Fruit fly (Drosophila melanogaster) whole organism, wandering third instar larva: ENCODE data around the gene bchs.

ENCODE experiments used
- Abd-B ChIP-seq: fragments of >200 bp; optimal IDR thresholded peaks from 2 replicates; lab custom pipeline; 2017; ENCODE audit warnings: missing biosample characterization, missing genetic modification characterization
- CG32264 ChIP-seq: fragments of 200-800 bp; sonication (Bioruptor generic); optimal IDR thresholded peaks from 2 replicates; lab custom pipeline; 2016; ENCODE audit warnings: missing biosample characterization, missing genetic modification characterization
- CG9705 ChIP-seq: fragments of 200-800 bp; sonication (Bioruptor generic); optimal IDR thresholded peaks from 2 replicates; lab custom pipeline; 2018; ENCODE audit warnings: missing biosample characterization, mild to moderate bottlenecking, missing genetic modification characterization
- CrebA ChIP-seq: fragments of 200-800 bp; sonication (Bioruptor generic); optimal IDR thresholded peaks from 2 replicates; lab custom pipeline; 2016; ENCODE audit warnings: missing biosample characterization, mild to moderate bottlenecking, missing genetic modification characterization, borderline replicate concordance
- Dfd ChIP-seq: fragments of >200 bp; optimal IDR thresholded peaks from 2 replicates; lab custom pipeline; 2017; ENCODE audit warnings: missing biosample characterization, missing genetic modification characterization
- Dif ChIP-seq: fragments of 200-275, 200-300 bp; sonication (Bioruptor generic); optimal IDR thresholded peaks from 2 replicates; lab custom pipeline; 2018; ENCODE audit warnings: missing biosample characterization, missing genetic modification characterization; ENCODE audit not compliant: partially characterized antibody
- GATAd ChIP-seq: sonication (Bioruptor generic); optimal IDR thresholded peaks from 2 replicates; lab custom pipeline; 2016; ENCODE audit warnings: missing biosample characterization, missing genetic modification characterization
- HLH106 ChIP-seq: fragments of 200-800 bp; optimal IDR thresholded peaks from 3 replicates; lab custom pipeline; 2019; ENCODE audit warnings: missing biosample characterization, mild to moderate bottlenecking, missing genetic modification characterization, moderate library complexity
- Hnf4 ChIP-seq: fragments of 200-800 bp; sonication (Bioruptor generic); optimal IDR thresholded peaks from 2 replicates; lab custom pipeline; 2016; ENCODE audit warnings: missing biosample characterization, mild to moderate bottlenecking, missing genetic modification characterization
- Hr78 ChIP-seq: fragments of >200 bp; optimal IDR thresholded peaks from 2 replicates; lab custom pipeline; 2017; ENCODE audit warnings: missing biosample characterization, missing genetic modification characterization
- Hr83 ChIP-seq: fragments of 200-300 bp; sonication (Bioruptor generic); optimal IDR thresholded peaks from 2 replicates; lab custom pipeline; 2016; ENCODE audit warnings: missing biosample characterization, mild to moderate bottlenecking, missing genetic modification characterization, moderate library complexity; ENCODE audit not compliant: poor library complexity, severe bottlenecking
- Jra ChIP-seq: sonication (Bioruptor generic); optimal IDR thresholded peaks from 2 replicates; lab custom pipeline; 2016; ENCODE audit warnings: missing biosample characterization, missing genetic modification characterization
- Mio ChIP-seq: sonication (Bioruptor generic); optimal IDR thresholded peaks from 2 replicates; lab custom pipeline; 2016; ENCODE audit warnings: missing biosample characterization, missing genetic modification characterization
- N ChIP-seq: fragments of >200 bp; optimal IDR thresholded peaks from 2 replicates; lab custom pipeline; 2018; ENCODE audit warnings: missing biosample characterization, missing external identifiers, missing genetic modification characterization
- OdsH ChIP-seq: fragments of 200-800 bp; sonication (Bioruptor generic); optimal IDR thresholded peaks from 2 replicates; lab custom pipeline; 2016; ENCODE audit warnings: missing biosample characterization, mild to moderate bottlenecking, missing genetic modification characterization
- Rel ChIP-seq, 2 experiments: fragments of 200-800 bp; sonication (Bioruptor generic) in 1 of 2; optimal IDR thresholded peaks; 2 replicates in 1 of 2; 3 replicates in 1 of 2; lab custom pipeline; 2016 to 2019; ENCODE audit warnings: mild to moderate bottlenecking in 2 of 2, missing biosample characterization in 2 of 2, missing genetic modification characterization in 2 of 2, moderate library complexity in 1 of 2
- Sp1 ChIP-seq: fragments of 200-800 bp; sonication (Bioruptor generic); optimal IDR thresholded peaks from 3 replicates; lab custom pipeline; 2019; ENCODE audit warnings: missing biosample characterization, mild to moderate bottlenecking, missing genetic modification characterization, moderate library complexity
- Vsx2 ChIP-seq: fragments of 200-300, 225-300 bp; sonication (Bioruptor generic); optimal IDR thresholded peaks from 2 replicates; lab custom pipeline; 2018; ENCODE audit warnings: missing biosample characterization, missing genetic modification characterization; ENCODE audit not compliant: partially characterized antibody
- br ChIP-seq: fragments of 200-800 bp; sonication (Bioruptor generic); optimal IDR thresholded peaks from 2 replicates; lab custom pipeline; 2016; ENCODE audit warnings: missing biosample characterization, missing genetic modification characterization
- brk ChIP-seq: fragments of 200-800 bp; sonication (Bioruptor generic); optimal IDR thresholded peaks from 2 replicates; lab custom pipeline; 2016; ENCODE audit warnings: missing biosample characterization, mild to moderate bottlenecking, missing genetic modification characterization
- dl ChIP-seq, 2 experiments: fragments of 175-275, 200-275 bp in 1 of 2; fragments of 200-275 bp in 1 of 2; sonication (Bioruptor generic); optimal IDR thresholded peaks; lab custom pipeline; 2018; ENCODE audit warnings: mild to moderate bottlenecking in 2 of 2, missing biosample characterization in 2 of 2, missing genetic modification characterization in 2 of 2, moderate library complexity in 2 of 2; ENCODE audit not compliant: partially characterized antibody in 2 of 2, insufficient read depth in 1 of 2
- dmrt93B ChIP-seq: fragments of 200-800 bp; sonication (Bioruptor generic); optimal IDR thresholded peaks from 2 replicates; lab custom pipeline; 2018; ENCODE audit warnings: missing biosample characterization, mild to moderate bottlenecking, missing genetic modification characterization
- dsf ChIP-seq: sonication (Bioruptor generic); optimal IDR thresholded peaks from 2 replicates; lab custom pipeline; 2016; ENCODE audit warnings: missing biosample characterization, missing genetic modification characterization, borderline replicate concordance
- foxo ChIP-seq, 2 experiments: fragments of 200-800 bp; sonication (Bioruptor generic); optimal IDR thresholded peaks; 2 replicates in 1 of 2; 3 replicates in 1 of 2; lab custom pipeline; 2016 to 2017; ENCODE audit warnings: missing biosample characterization in 2 of 2, missing genetic modification characterization in 2 of 2
- fru ChIP-seq: fragments of 200-800 bp; sonication (Bioruptor generic); optimal IDR thresholded peaks from 3 replicates; lab custom pipeline; 2016; ENCODE audit warnings: missing biosample characterization, mild to moderate bottlenecking, missing genetic modification characterization
- h ChIP-seq: fragments of 200-800 bp; sonication (Bioruptor generic); optimal IDR thresholded peaks from 3 replicates; lab custom pipeline; 2016; ENCODE audit warnings: missing biosample characterization, mild to moderate bottlenecking, missing genetic modification characterization
- jim ChIP-seq: fragments of 175-275, 200-325 bp; sonication (Bioruptor generic); optimal IDR thresholded peaks from 2 replicates; lab custom pipeline; 2016; ENCODE audit warnings: missing biosample characterization, mild to moderate bottlenecking, missing genetic modification characterization
- pan ChIP-seq: fragments of >200 bp; optimal IDR thresholded peaks from 2 replicates; lab custom pipeline; 2017
- psq ChIP-seq: fragments of 200-800 bp; sonication (Bioruptor generic); optimal IDR thresholded peaks from 3 replicates; lab custom pipeline; 2017; ENCODE audit warnings: missing biosample characterization, mild to moderate bottlenecking, missing genetic modification characterization, moderate library complexity
- rgr ChIP-seq: fragments of 200-800 bp; sonication (Bioruptor generic); optimal IDR thresholded peaks from 3 replicates; lab custom pipeline; 2016; ENCODE audit warnings: missing biosample characterization, mild to moderate bottlenecking, missing genetic modification characterization
- sage ChIP-seq: fragments of 200-800 bp; sonication (Bioruptor generic); optimal IDR thresholded peaks from 2 replicates; lab custom pipeline; 2016; ENCODE audit warnings: missing biosample characterization, mild to moderate bottlenecking, missing genetic modification characterization
- sv ChIP-seq: fragments of 200-800 bp; sonication (Bioruptor generic); optimal IDR thresholded peaks from 3 replicates; lab custom pipeline; 2016; ENCODE audit warnings: missing biosample characterization, missing genetic modification characterization
- tai ChIP-seq: sonication (Bioruptor generic); optimal IDR thresholded peaks from 2 replicates; lab custom pipeline; 2016; ENCODE audit warnings: missing biosample characterization, missing genetic modification characterization
- usp ChIP-seq: fragments of >200 bp; optimal IDR thresholded peaks from 2 replicates; lab custom pipeline; 2017; ENCODE audit warnings: missing biosample characterization, missing genetic modification characterization
- woc ChIP-seq: sonication (Bioruptor generic); optimal IDR thresholded peaks from 2 replicates; lab custom pipeline; 2016; ENCODE audit warnings: missing biosample characterization, mild to moderate bottlenecking, missing genetic modification characterization

bchs gene

DNA sequence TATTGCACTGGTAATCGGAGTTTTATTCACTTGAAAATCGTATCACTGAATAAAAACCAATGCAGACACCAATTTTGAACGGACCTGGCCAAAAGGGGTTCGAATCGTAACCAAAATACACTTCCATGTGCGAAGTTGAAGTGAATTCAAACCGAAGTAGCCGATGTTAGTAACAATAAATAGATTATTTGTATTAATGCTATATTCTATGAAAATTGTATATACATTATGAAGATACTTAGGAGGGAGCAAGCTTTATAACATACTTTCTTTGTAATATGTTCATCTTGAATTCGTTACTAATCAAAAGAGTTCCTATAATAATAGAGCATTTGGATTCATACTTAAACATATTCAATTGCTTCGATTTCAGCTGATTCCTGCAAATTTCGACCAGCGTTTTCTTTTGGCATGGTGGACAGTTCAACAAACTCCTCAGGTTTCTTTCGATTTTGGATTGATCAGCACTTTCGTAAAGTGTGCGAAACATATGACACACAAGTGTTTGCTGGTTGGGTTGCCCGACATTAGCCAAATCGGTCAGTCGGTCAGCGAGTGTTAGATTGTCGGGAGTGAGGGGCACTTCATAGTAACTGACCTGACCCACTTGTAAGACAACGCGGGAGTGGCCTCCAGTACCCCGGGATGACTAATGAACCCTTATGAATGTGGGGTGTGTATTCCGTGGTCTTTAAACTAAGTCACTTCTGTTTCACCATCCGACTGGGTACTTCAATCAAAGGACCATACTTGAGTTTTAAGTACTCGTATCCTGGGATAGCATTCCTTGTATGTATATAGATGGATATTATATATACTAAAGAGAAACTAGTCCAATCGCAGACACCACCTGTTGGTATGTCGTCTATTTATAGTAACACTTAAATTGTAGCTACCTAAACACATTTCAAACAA is 61.0 kb downstream of the bchs start, which contains the start of the genes CG13992 and Ucp4C:
CG13992 (minus strand) TSS at position 51 of the 915 bp plus-strand sequence.
Ucp4C (plus strand) TSS at position 865 of the 915 bp plus-strand sequence.
- TF ChIP-seq sage (GFP tag; lab: Kevin White, UChicago) (no peak), br (no peak), rgr (GFP tag; lab: Kevin White, UChicago) (no peak), Rel (GFP tag; optimal IDR thresholded peaks at IDR 0.05; lab: Kevin White, UChicago) (no peak), Rel (tag; optimal IDR thresholded peaks at IDR 0.05; lab: Kevin White, UChicago) (no peak), CrebA (GFP tag; lab: Kevin White, UChicago) (no peak), h (GFP tag; lab: Kevin White, UChicago) (no peak), Dfd (no peak), CG32264 (GFP tag; lab: Kevin White, UChicago) (no peak), brk (GFP tag; lab: Kevin White, UChicago) (no peak), fru (GFP tag; lab: Kevin White, UChicago) (no peak), GATAd (GFP tag; lab: Kevin White, UChicago) (no peak), HLH106 (tag; lab: Kevin White, UChicago) (no peak), jim (no peak), dsf (no peak), usp (no peak), pan (lab: Kevin White, UChicago) (no peak), Hnf4 (no peak), Abd-B (GFP tag; lab: Kevin White, UChicago) (no peak), OdsH (GFP tag; lab: Kevin White, UChicago) (no peak), Hr83 (GFP tag; lab: Kevin White, UChicago) (no peak)

DNA sequence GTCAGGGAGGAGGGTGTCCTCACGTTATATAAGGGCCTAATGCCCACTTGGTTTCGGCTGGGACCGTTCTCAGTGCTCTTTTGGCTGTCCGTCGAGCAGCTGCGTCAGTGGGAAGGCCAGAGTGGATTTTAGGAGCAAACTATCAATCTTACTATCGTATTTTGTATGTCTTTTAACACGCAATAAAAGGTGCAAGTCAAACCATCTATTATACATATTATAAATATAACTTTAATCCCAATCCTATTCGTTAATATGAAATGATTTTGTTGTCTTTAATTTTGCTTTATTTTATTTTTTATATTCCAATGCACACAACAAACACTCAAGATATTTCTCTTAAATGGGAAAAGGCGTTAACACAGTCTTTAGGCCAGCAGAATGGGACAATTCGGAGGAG is 62.6 kb downstream of the bchs start, which contains the start of gene Ucp4B:
Ucp4B (plus strand) TSS at position 301 of the 400 bp plus-strand sequence.
- no peak for TF ChIP-seq Abd-B (GFP tag; lab: Kevin White, UChicago)
- TF ChIP-seq sage (GFP tag; lab: Kevin White, UChicago), result no peak
- no peak for TF ChIP-seq woc (GFP tag; lab: Kevin White, UChicago)
- TF ChIP-seq dmrt93B (GFP tag; lab: Kevin White, UChicago), result no peak
- no peak for TF ChIP-seq Mio (GFP tag; lab: Kevin White, UChicago)
- TF ChIP-seq Hr78 (GFP tag; lab: Kevin White, UChicago), result no peak
- no peak for TF ChIP-seq h (GFP tag; lab: Kevin White, UChicago)
- TF ChIP-seq CG32264 (GFP tag; lab: Kevin White, UChicago), result no peak

DNA sequence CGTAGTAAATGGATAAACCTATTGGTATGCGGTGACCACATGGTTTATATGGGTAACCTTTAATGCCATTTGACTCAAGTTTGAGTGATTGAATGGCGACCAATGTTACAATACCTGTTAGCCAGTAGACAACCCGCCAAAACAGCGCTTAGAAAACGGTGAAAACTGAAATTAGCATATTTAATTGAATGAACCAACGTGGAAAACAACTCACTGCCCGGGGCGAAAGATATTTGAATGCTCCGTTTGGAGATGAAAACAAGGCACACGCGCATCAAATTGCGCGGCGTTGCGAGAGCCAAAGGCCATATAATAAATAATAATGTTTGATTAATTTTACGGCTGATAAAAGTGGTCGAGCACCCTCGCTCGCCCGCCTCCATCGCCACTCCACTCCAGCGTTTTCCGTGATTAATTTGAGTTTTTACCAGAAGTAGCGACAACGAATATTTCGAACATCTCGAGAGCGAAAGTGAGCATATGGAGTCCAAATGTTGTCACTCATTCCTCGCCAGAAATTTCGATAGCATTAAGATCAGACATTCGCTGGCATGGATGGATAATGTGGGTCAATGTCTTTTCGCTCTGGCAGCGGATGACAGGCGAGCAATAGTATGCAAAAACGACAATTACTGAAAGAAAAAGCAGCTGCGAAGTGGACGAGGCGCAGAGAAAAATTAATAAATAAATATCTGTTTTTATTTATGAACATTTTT is 64.3 kb downstream of the bchs start:
- TF ChIP-seq h (GFP tag; lab: Kevin White, UChicago), result peak; percentile 39
- TF ChIP-seq brk (GFP tag; lab: Kevin White, UChicago), result peak; percentile 51
- no peak for TF ChIP-seq tai (GFP tag; lab: Kevin White, UChicago)
- no peak for TF ChIP-seq Dif (GFP tag; lab: Kevin White, UChicago)
- no peak for TF ChIP-seq Rel (GFP tag; optimal IDR thresholded peaks at IDR 0.05; lab: Kevin White, UChicago)
- TF ChIP-seq Rel (tag; optimal IDR thresholded peaks at IDR 0.05; lab: Kevin White, UChicago), result peak; percentile 33

DNA sequence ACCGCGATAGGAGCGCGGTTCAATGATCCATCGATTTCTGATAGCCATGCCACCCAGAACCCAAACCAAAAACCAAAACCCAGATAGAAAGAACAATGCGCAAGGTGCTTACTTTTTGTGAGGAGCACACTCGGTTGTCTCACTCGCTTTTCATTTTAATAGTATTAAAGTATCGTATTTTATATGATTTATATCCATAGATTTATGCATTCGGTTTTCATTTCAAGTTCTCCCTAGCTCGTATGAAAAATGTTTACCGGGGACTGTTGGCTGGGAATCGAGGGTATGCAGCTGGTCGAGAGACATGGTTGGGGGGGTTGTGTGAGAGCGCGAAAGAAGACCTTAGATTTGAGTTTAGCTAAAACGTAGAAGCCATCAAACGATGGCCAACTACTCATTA is 65.0 kb downstream of the bchs start:
- no peak for TF ChIP-seq Rel (GFP tag; optimal IDR thresholded peaks at IDR 0.05; lab: Kevin White, UChicago)
- no peak for TF ChIP-seq Rel (tag; optimal IDR thresholded peaks at IDR 0.05; lab: Kevin White, UChicago)
- TF ChIP-seq psq, result peak; percentile 58
- peak; percentile 39 for TF ChIP-seq Jra
- no peak for TF ChIP-seq Dif (GFP tag; lab: Kevin White, UChicago)
- peak; percentile 31 for TF ChIP-seq dsf
- peak; percentile 46 for TF ChIP-seq CG32264 (GFP tag; lab: Kevin White, UChicago)
- TF ChIP-seq sv (GFP tag; lab: Kevin White, UChicago), result peak; percentile 9
- TF ChIP-seq CrebA (GFP tag; lab: Kevin White, UChicago), result peak; percentile 54
- peak; percentile 80 for TF ChIP-seq h (GFP tag; lab: Kevin White, UChicago)
- peak; percentile 62 for TF ChIP-seq woc (GFP tag; lab: Kevin White, UChicago)
- no peak for TF ChIP-seq Hr78 (GFP tag; lab: Kevin White, UChicago)
- TF ChIP-seq OdsH (GFP tag; lab: Kevin White, UChicago), result peak; percentile 65
- no peak for TF ChIP-seq pan (lab: Kevin White, UChicago)
- no peak for TF ChIP-seq dl (GFP tag; optimal IDR thresholded peaks at IDR 0.05; lab: Kevin White, UChicago; ENCODE audit: insufficient read depth in 1 of 2, partially characterized antibody in 2 of 2)
- TF ChIP-seq Sp1 (GFP tag; lab: Kevin White, UChicago), result peak; percentile 59
- no peak for TF ChIP-seq foxo (GFP tag; optimal IDR thresholded peaks at IDR 0.05; lab: Kevin White, UChicago)
- TF ChIP-seq Dfd, result no peak
- TF ChIP-seq fru (GFP tag; lab: Kevin White, UChicago), result peak; percentile 61
- TF ChIP-seq Hnf4, result peak; percentile 60
- no peak for TF ChIP-seq usp
- no peak for TF ChIP-seq Vsx2
- no peak for TF ChIP-seq CG9705 (GFP tag; lab: Kevin White, UChicago)
- TF ChIP-seq Mio (GFP tag; lab: Kevin White, UChicago), result no peak
- TF ChIP-seq N (GFP tag; lab: Kevin White, UChicago), result no peak
- TF ChIP-seq br, result peak; percentile 73
- TF ChIP-seq rgr (GFP tag; lab: Kevin White, UChicago), result peak; percentile 68
- no peak for TF ChIP-seq Hr83 (GFP tag; lab: Kevin White, UChicago)
- TF ChIP-seq GATAd (GFP tag; lab: Kevin White, UChicago), result no peak
